Fruit fly (Drosophila melanogaster) whole organism, prepupa: ENCODE results near the gene CG17834.
A peak's percentile ranks its signal among the peaks of the same experiment; 100 is the strongest.

Experiments
- CG11902 ChIP-seq: fragments of 200-800 bp; sonication (Bioruptor generic); optimal IDR thresholded peaks from 3 replicates; lab custom pipeline; 2016; ENCODE audit warnings: missing biosample characterization, missing genetic modification characterization
- CG1621 ChIP-seq: fragments of 200-800 bp; sonication (Bioruptor generic); optimal IDR thresholded peaks from 3 replicates; lab custom pipeline; 2018; ENCODE audit warnings: missing biosample characterization, mild to moderate bottlenecking, missing genetic modification characterization
- CG32006 ChIP-seq: fragments of 200-800 bp; sonication (Bioruptor generic); optimal IDR thresholded peaks from 3 replicates; lab custom pipeline; 2017; ENCODE audit warnings: missing biosample characterization, mild to moderate bottlenecking, missing genetic modification characterization
- CG6808 ChIP-seq: fragments of 200-800 bp; sonication (Bioruptor generic); optimal IDR thresholded peaks from 3 replicates; lab custom pipeline; 2017; ENCODE audit warnings: missing biosample characterization, missing genetic modification characterization, mild to moderate bottlenecking, moderate library complexity, missing genetic modification reagents
- CG6854 ChIP-seq: fragments of 200-800 bp; sonication (Bioruptor generic); optimal IDR thresholded peaks from 2 replicates; lab custom pipeline; 2017; ENCODE audit warnings: missing biosample characterization, mild to moderate bottlenecking, missing genetic modification characterization
- Eip78C ChIP-seq: fragments of 200-800 bp; sonication (Bioruptor generic); peaks from one replicate; lab custom pipeline; 2016; ENCODE audit warnings: missing biosample characterization, missing genetic modification characterization
- Hr39 ChIP-seq: fragments of 200-800 bp; sonication (Bioruptor generic); optimal IDR thresholded peaks from 2 replicates; lab custom pipeline; 2016; ENCODE audit warnings: missing biosample characterization, missing genetic modification characterization
- Lpt ChIP-seq: fragments of 200-800 bp; sonication (Bioruptor generic); optimal IDR thresholded peaks from 3 replicates; lab custom pipeline; 2016; ENCODE audit warnings: missing biosample characterization, missing genetic modification characterization
- OdsH ChIP-seq: fragments of 200-800 bp; sonication (Bioruptor generic); optimal IDR thresholded peaks from 3 replicates; lab custom pipeline; 2016; ENCODE audit warnings: missing biosample characterization, missing genetic modification characterization
- Sox102F ChIP-seq: fragments of 200-800 bp; sonication (Bioruptor generic); optimal IDR thresholded peaks from 2 replicates; lab custom pipeline; 2016; ENCODE audit warnings: missing biosample characterization, mild to moderate bottlenecking, missing genetic modification characterization
- achi ChIP-seq: fragments of 200-800 bp; sonication (Bioruptor generic); optimal IDR thresholded peaks from 3 replicates; lab custom pipeline; 2016; ENCODE audit warnings: missing biosample characterization, missing genetic modification characterization

DNA sequence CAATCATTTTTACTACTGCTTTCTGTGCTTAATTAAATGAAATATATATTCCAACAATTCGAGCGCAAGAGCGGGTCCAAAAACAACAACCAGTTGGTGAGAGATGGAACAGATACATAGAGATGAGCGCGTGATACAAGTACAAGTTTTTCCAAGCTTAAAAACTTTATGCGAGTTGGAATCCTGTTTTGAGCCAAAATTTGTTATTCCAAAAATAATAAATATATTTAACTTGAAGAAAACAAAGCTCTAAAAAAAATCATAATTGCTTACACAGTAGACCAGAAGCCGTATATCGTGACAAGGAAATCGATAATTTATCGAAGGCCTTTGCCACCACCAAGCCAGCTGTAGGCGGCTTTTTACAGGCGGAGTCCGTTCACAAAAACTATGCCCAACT is 14.2 kb upstream of the CG17834 start, which contains the start of the genes CG13097 and PIG-U:
- TF ChIP-seq CG1621 (tag; lab: Kevin White, UChicago) (no peak), Eip78C (GFP tag; lab: Kevin White, UChicago) (peak; percentile 94), achi (GFP tag; lab: Kevin White, UChicago) (peak; percentile 82), CG6808 (GFP tag; lab: Kevin White, UChicago) (no peak), CG6854 (GFP tag; lab: Kevin White, UChicago) (no peak), CG11902 (GFP tag; lab: Kevin White, UChicago) (peak; percentile 55), OdsH (GFP tag; lab: Kevin White, UChicago) (peak; percentile 85), Lpt (GFP tag; lab: Kevin White, UChicago) (peak; percentile 36), Sox102F (no peak), Hr39 (GFP tag; lab: Kevin White, UChicago) (peak; percentile 84), CG32006 (GFP tag; lab: Kevin White, UChicago) (no peak)
